Fruit fly (Drosophila melanogaster): Measurements from ENCODE around the gene Lcp65Af.

Gene Lcp65Af

dm6 chr3L:6136691-6137090 is at the start of gene Lcp65Af:
Gene Lcp65Af (minus strand): TSS chr3L:6136791.
- TF ChIP-seq cg (GFP tag; optimal IDR thresholded peaks at IDR 0.05) = no peak
- no peak for TF ChIP-seq CG31224 (GFP tag; IDR thresholded peaks at IDR 0.05)
- TF ChIP-seq CG1529 (GFP tag; optimal IDR thresholded peaks at IDR 0.05) = no peak
- TF ChIP-seq sr (GFP tag; IDR thresholded peaks at IDR 0.05) = no peak
- TF ChIP-seq CG6765 (GFP tag; optimal IDR thresholded peaks at IDR 0.05) = no peak
- no peak for TF ChIP-seq ase (GFP tag; IDR thresholded peaks at IDR 0.05)
- TF ChIP-seq twi (tag; optimal IDR thresholded peaks at IDR 0.05) = no peak
- TF ChIP-seq Oaz (GFP tag; IDR thresholded peaks at IDR 0.05) = no peak
- TF ChIP-seq CG8089 (GFP tag; optimal IDR thresholded peaks at IDR 0.05) = no peak
- TF ChIP-seq vfl (GFP tag; optimal IDR thresholded peaks at IDR 0.05) = no peak

DNA sequence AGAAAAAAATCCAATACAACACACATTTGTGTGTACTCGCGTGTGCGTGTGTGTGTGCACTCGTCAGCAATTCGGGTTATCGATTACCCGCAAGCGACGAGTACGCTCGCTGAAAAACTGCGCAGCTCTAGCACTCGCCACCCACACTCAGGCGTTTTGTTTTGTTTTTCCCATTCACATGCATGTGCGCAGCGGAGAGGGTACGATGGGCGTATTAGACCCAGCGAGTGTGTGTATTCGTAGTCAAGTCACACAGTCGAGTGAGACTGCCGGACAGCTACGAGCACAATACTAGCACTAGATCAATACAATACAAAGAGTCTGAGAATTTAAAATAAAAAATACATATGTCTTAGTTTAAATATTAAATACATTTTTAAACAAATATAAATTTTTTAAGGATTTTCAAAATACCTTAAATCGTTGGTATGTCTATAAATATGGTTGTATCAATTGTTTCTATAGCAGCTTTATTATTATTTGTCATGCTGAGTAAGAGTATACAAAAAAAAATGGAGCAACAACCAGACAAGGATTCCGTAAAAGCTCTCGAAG is 48.4 kb upstream of the Lcp65Af start, which contains the start of the genes D19B and CG43293:
D19B (minus strand) TSS at position 37 of the 555 bp plus-strand sequence.
CG43293 (plus strand) TSS at position 306 of the 555 bp plus-strand sequence.
- TF ChIP-seq phol (tag; optimal IDR thresholded peaks at IDR 0.05) (peak; percentile 81), Bgb (GFP tag; IDR thresholded peaks at IDR 0.05; ENCODE audit: partially characterized antibody) (peak; percentile 59; the same call in 1 of the 2 replicates), CG17359 (tag; optimal IDR thresholded peaks at IDR 0.05) (peak; percentile 92), dimm (GFP tag; IDR thresholded peaks at IDR 0.05) (peak; percentile 73), gce (GFP tag; IDR thresholded peaks at IDR 0.05) (peak; percentile 92), CG18599 (GFP tag; optimal IDR thresholded peaks at IDR 0.05) (peak; percentile 90), Atf6 (GFP tag; IDR thresholded peaks at IDR 0.05) (peak; percentile 91), CG6854 (GFP tag; optimal IDR thresholded peaks at IDR 0.05) (peak; percentile 64), Scr (GFP tag; IDR thresholded peaks at IDR 0.05; ENCODE audit: partially characterized antibody) (peak; percentile 53; the same call in 1 of the 2 replicates), Sry-β (GFP tag; optimal IDR thresholded peaks at IDR 0.05) (peak; percentile 84), Ptx1 (GFP tag; IDR thresholded peaks at IDR 0.05) (peak; percentile 94), CG4820 (GFP tag; optimal IDR thresholded peaks at IDR 0.05) (peak; percentile 69), her (GFP tag; optimal IDR thresholded peaks at IDR 0.05) (peak; percentile 88), Dad (GFP tag; optimal IDR thresholded peaks at IDR 0.05) (peak; percentile 80), so (GFP tag; IDR thresholded peaks at IDR 0.05) (peak; percentile 81), CG4282 (GFP tag; optimal IDR thresholded peaks at IDR 0.05) (peak; percentile 70), Bdp1 (GFP tag; optimal IDR thresholded peaks at IDR 0.05) (peak; percentile 52), CG7839 (tag; optimal IDR thresholded peaks at IDR 0.05) (peak; percentile 88), CG12104 (GFP tag; optimal IDR thresholded peaks at IDR 0.05) (peak; percentile 74), bbx (GFP tag; IDR thresholded peaks at IDR 0.05; ENCODE audit: partially characterized antibody) (peak; percentile 77), CG13424 (tag; optimal IDR thresholded peaks at IDR 0.05) (peak; percentile 87), CG13123 (GFP tag; optimal IDR thresholded peaks at IDR 0.05) (peak; percentile 72), fd64A (GFP tag; optimal IDR thresholded peaks at IDR 0.05) (peak; percentile 64), Hr3 (GFP tag; optimal IDR thresholded peaks at IDR 0.05) (peak; percentile 89), CG34224 (GFP tag; IDR thresholded peaks at IDR 0.05; ENCODE audit: partially characterized antibody) (peak; percentile 53; the same call in 2 of the 3 replicates), wek (GFP tag; optimal IDR thresholded peaks at IDR 0.05) (peak; percentile 52), grn (GFP tag; optimal IDR thresholded peaks at IDR 0.05) (no peak), Oli (tag; optimal IDR thresholded peaks at IDR 0.05) (peak; percentile 83), CG4854 (GFP tag; optimal IDR thresholded peaks at IDR 0.05) (peak; percentile 73), Bteb2 (GFP tag; optimal IDR thresholded peaks at IDR 0.05) (peak; percentile 78), stc (GFP tag; IDR thresholded peaks at IDR 0.05) (peak; percentile 87), row (GFP tag; IDR thresholded peaks at IDR 0.05) (peak; percentile 98), Six4 (GFP tag; optimal IDR thresholded peaks at IDR 0.05) (peak; percentile 90), Xbp1 (GFP tag; optimal IDR thresholded peaks at IDR 0.05) (peak; percentile 94), HHEX (GFP tag; optimal IDR thresholded peaks at IDR 0.05) (peak; percentile 84), zen (tag; optimal IDR thresholded peaks at IDR 0.05) (peak; percentile 77), lmd (GFP tag; IDR thresholded peaks at IDR 0.05) (peak; percentile 93), sr (GFP tag; IDR thresholded peaks at IDR 0.05) (peak; percentile 61), fu2 (GFP tag; optimal IDR thresholded peaks at IDR 0.05) (peak; percentile 77), danr (GFP tag; IDR thresholded peaks at IDR 0.05) (peak; percentile 78)

All from whole organism, embryonic.